Worm (Caenorhabditis elegans) whole organism, L1 larva: ENCODE data around the gene C08F1.10.
A peak's percentile ranks its signal among the peaks of the same experiment; 100 is the strongest.

Source experiments
- C04F5.9 ChIP-seq: sonication (generic microtip); optimal IDR thresholded peaks from 2 replicates; lab custom pipeline; 2016; ENCODE audit warnings: missing genetic modification characterization, missing compliant biosample characterization
- aha-1 ChIP-seq: fragments of 150-350 bp; optimal IDR thresholded peaks from 2 replicates; lab custom pipeline; 2014; ENCODE audit warnings: missing biosample characterization, missing genetic modification characterization
- alr-1 ChIP-seq: fragments of 200-800 bp; sonication (Bioruptor generic); optimal IDR thresholded peaks from 2 replicates; lab custom pipeline; 2018; ENCODE audit warnings: borderline replicate concordance, mild to moderate bottlenecking, missing genetic modification characterization, missing compliant biosample characterization
- aly-2 ChIP-seq: fragments of 150-350 bp; optimal IDR thresholded peaks from 2 replicates; lab custom pipeline; 2014; ENCODE audit warnings: missing biosample characterization, missing genetic modification characterization
- ceh-63 ChIP-seq: fragments of 200-800 bp; sonication (Bioruptor generic); optimal IDR thresholded peaks from 2 replicates; lab custom pipeline; 2018; ENCODE audit warnings: mild to moderate bottlenecking, missing genetic modification characterization, missing compliant biosample characterization
- ceh-8 ChIP-seq: fragments of 200-800 bp; sonication (Bioruptor generic); optimal IDR thresholded peaks from 2 replicates; lab custom pipeline; 2018; ENCODE audit warnings: mild to moderate bottlenecking, missing genetic modification characterization, moderate library complexity, missing compliant biosample characterization
- ceh-82 ChIP-seq, 3 experiments: fragments of 150-350 bp in 1 of 3; sonication (generic microtip) in 2 of 3; optimal IDR thresholded peaks; 2 replicates each; lab custom pipeline; 2014 to 2017; ENCODE audit warnings: missing biosample characterization in 3 of 3, missing genetic modification characterization in 3 of 3
- ces-1 ChIP-seq: fragments of 150-350 bp; optimal IDR thresholded peaks from 2 replicates; lab custom pipeline; 2014; ENCODE audit warnings: missing biosample characterization, missing genetic modification reagents, missing genetic modification characterization
- dpl-1 ChIP-seq, 3 experiments: fragments of 150-350 bp in 2 of 3; sonication (generic microtip) in 1 of 3; optimal IDR thresholded peaks; 2 replicates each; lab custom pipeline; 2014 to 2017; ENCODE audit warnings: missing biosample characterization in 3 of 3, missing genetic modification characterization in 3 of 3, missing genetic modification reagents in 3 of 3
- dsc-1 ChIP-seq: sonication (generic microtip); optimal IDR thresholded peaks from 2 replicates; lab custom pipeline; 2016; ENCODE audit warnings: mild to moderate bottlenecking, missing genetic modification characterization, missing compliant biosample characterization
- efl-3 ChIP-seq: fragments of 200-800 bp; sonication (Bioruptor generic); optimal IDR thresholded peaks from 2 replicates; lab custom pipeline; 2018; ENCODE audit warnings: mild to moderate bottlenecking, missing genetic modification characterization, missing compliant biosample characterization
- egl-13 ChIP-seq: sonication (generic microtip); optimal IDR thresholded peaks from 2 replicates; lab custom pipeline; 2016; ENCODE audit warnings: missing genotype, missing genetic modification reagents, missing genetic modification characterization, missing compliant biosample characterization
- egl-27 ChIP-seq, 2 experiments: fragments of 150-350 bp in 1 of 2; sonication (generic microtip); optimal IDR thresholded peaks; 3 replicates each; lab custom pipeline; 2017 to 2018; ENCODE audit warnings: missing biosample characterization in 2 of 2, missing genetic modification characterization in 2 of 2, missing genetic modification reagents in 2 of 2
- fkh-4 ChIP-seq: sonication (generic microtip); optimal IDR thresholded peaks from 2 replicates; lab custom pipeline; 2016; ENCODE audit warnings: missing compliant biosample characterization, missing genetic modification characterization, borderline replicate concordance
- fkh-8 ChIP-seq: sonication (generic microtip); optimal IDR thresholded peaks from 2 replicates; lab custom pipeline; 2016; ENCODE audit warnings: mild to moderate bottlenecking, missing genetic modification characterization, missing compliant biosample characterization
- fos-1 ChIP-seq: fragments of 150-350 bp; optimal IDR thresholded peaks from 2 replicates; lab custom pipeline; 2014; ENCODE audit warnings: missing biosample characterization, missing genetic modification characterization
- grh-1 ChIP-seq: fragments of 200-800 bp; sonication (Bioruptor generic); IDR thresholded peaks from 2 replicates; pipeline ENCODE4 v1.3.6; 2022; ENCODE audit warnings: missing genetic modification reagents, missing genetic modification characterization, missing compliant biosample characterization
- hlh-4 ChIP-seq: sonication (generic microtip); optimal IDR thresholded peaks from 2 replicates; lab custom pipeline; 2016; ENCODE audit warnings: mild to moderate bottlenecking, missing genetic modification characterization, missing compliant biosample characterization
- isw-1 ChIP-seq: fragments of 200-800 bp; sonication (Bioruptor generic); IDR thresholded peaks from 2 replicates; pipeline ENCODE4 v1.3.6; 2022; ENCODE audit warnings: missing genetic modification characterization, missing compliant biosample characterization
- lin-13 ChIP-seq: fragments of 150-350 bp; optimal IDR thresholded peaks from 2 replicates; lab custom pipeline; 2014; ENCODE audit warnings: missing biosample characterization, missing genetic modification reagents, missing genetic modification characterization
- lin-35 ChIP-seq, 2 experiments: fragments of 150-350 bp; optimal IDR thresholded peaks; 2 replicates each; lab custom pipeline; 2014; ENCODE audit warnings: missing biosample characterization in 2 of 2, missing genetic modification characterization in 2 of 2, missing genetic modification reagents in 2 of 2
- lsy-2 ChIP-seq, 2 experiments: fragments of 150-350 bp; optimal IDR thresholded peaks; 2 replicates each; lab custom pipeline; 2014; ENCODE audit warnings: missing biosample characterization in 2 of 2, missing genetic modification characterization in 2 of 2
- mab-9 ChIP-seq: fragments of 200-800 bp; sonication (Bioruptor generic); IDR thresholded peaks from 2 replicates; pipeline ENCODE4 v1.3.6; 2022; ENCODE audit warnings: missing genetic modification reagents, missing genetic modification characterization, missing compliant biosample characterization
- mep-1 ChIP-seq: fragments of 150-350 bp; optimal IDR thresholded peaks from 2 replicates; lab custom pipeline; 2014; ENCODE audit warnings: missing biosample characterization, missing genetic modification characterization
- nhr-11 ChIP-seq: fragments of 150-350 bp; optimal IDR thresholded peaks from 2 replicates; lab custom pipeline; 2014; ENCODE audit warnings: missing biosample characterization, missing genetic modification characterization
- nhr-47 ChIP-seq: sonication (generic microtip); optimal IDR thresholded peaks from 2 replicates; lab custom pipeline; 2016; ENCODE audit warnings: mild to moderate bottlenecking, missing genetic modification characterization, moderate library complexity, missing compliant biosample characterization
- nhr-71 ChIP-seq: sonication (generic microtip); optimal IDR thresholded peaks from 2 replicates; lab custom pipeline; 2016; ENCODE audit warnings: mild to moderate bottlenecking, missing genetic modification characterization, moderate library complexity, missing compliant biosample characterization
- nhr-76 ChIP-seq: sonication (generic microtip); optimal IDR thresholded peaks from 2 replicates; lab custom pipeline; 2017; ENCODE audit warnings: missing biosample characterization, missing genetic modification characterization
- nhr-84 ChIP-seq: sonication (generic microtip); optimal IDR thresholded peaks from 2 replicates; lab custom pipeline; 2017; ENCODE audit warnings: missing biosample characterization, missing genetic modification characterization
- rnt-1 ChIP-seq: sonication (generic microtip); optimal IDR thresholded peaks from 2 replicates; lab custom pipeline; 2016; ENCODE audit warnings: mild to moderate bottlenecking, missing genetic modification characterization, moderate library complexity, missing compliant biosample characterization
- snpc-4 ChIP-seq: fragments of 150-350 bp; optimal IDR thresholded peaks from 2 replicates; lab custom pipeline; 2014; ENCODE audit warnings: missing biosample characterization, missing genetic modification characterization
- sptf-1 ChIP-seq: fragments of 150-350 bp; optimal IDR thresholded peaks from 2 replicates; lab custom pipeline; 2014; ENCODE audit warnings: missing biosample characterization, missing genetic modification characterization
- swsn-7 ChIP-seq: sonication (generic microtip); optimal IDR thresholded peaks from 2 replicates; lab custom pipeline; 2016; ENCODE audit warnings: missing genetic modification characterization, missing compliant biosample characterization
- unc-62 ChIP-seq: fragments of 150-350 bp; optimal IDR thresholded peaks from 2 replicates; lab custom pipeline; 2014; ENCODE audit warnings: missing biosample characterization, missing genetic modification reagents, missing genetic modification characterization
- unc-98 ChIP-seq: fragments of 200-800 bp; sonication (Bioruptor generic); IDR thresholded peaks from 2 replicates; pipeline ENCODE4 v1.3.6; 2022; ENCODE audit warnings: missing genetic modification characterization, missing compliant biosample characterization
- vab-15 ChIP-seq: sonication (generic microtip); optimal IDR thresholded peaks from 2 replicates; lab custom pipeline; 2017; ENCODE audit warnings: missing genotype, mild to moderate bottlenecking, missing genetic modification characterization, missing compliant biosample characterization
- zag-1 ChIP-seq: fragments of 150-350 bp; optimal IDR thresholded peaks from 2 replicates; lab custom pipeline; 2014; ENCODE audit warnings: missing biosample characterization, missing genetic modification characterization
- zip-4 ChIP-seq: fragments of 200-800 bp; sonication (Bioruptor generic); optimal IDR thresholded peaks from 2 replicates; lab custom pipeline; 2018; ENCODE audit warnings: mild to moderate bottlenecking, missing genetic modification characterization, moderate library complexity, missing compliant biosample characterization
- ztf-11 ChIP-seq, 2 experiments: sonication (generic microtip); optimal IDR thresholded peaks; 2 replicates each; lab custom pipeline; 2016 to 2017; ENCODE audit warnings: missing genetic modification characterization in 2 of 2, missing biosample characterization in 1 of 2, missing compliant biosample characterization in 1 of 2
- ztf-4 ChIP-seq: fragments of 150-350 bp; optimal IDR thresholded peaks from 2 replicates; lab custom pipeline; 2014; ENCODE audit warnings: missing biosample characterization, missing genetic modification characterization

The C08F1.10 gene

DNA sequence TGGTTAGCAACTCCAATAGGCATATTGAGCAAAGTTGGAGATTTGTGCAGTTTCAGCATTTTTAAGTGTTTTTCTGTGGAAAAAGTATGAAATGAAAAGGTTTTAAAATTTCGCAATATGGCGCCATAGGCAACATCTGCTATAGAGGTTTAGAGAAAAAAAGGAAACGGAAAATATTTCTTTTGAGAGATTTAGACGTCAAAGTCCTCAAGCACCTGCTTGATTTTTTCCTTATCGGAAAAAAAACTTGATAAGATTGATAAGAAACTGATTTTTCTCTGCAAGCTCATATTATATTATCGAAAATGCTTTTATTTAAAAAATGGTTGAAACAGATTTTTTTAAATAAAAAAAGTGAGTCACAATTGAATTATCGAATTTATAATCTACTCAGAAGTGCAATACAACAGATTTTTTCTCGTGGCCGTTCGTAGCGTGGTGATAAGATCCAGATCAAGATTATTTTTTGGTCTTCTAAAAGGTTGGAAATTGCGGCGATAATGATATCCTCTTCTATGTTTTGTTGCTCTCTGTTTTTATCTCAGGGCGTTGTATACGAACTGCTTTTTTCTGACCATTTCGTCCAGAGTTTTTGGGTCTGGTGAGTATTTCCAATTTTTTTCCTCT lies 33.9 kb upstream of the C08F1.10 start, which contains the start of gene fbxc-19 (continued):
- TF ChIP-seq efl-3 (GFP tag; lab: Kevin White, UChicago): no peak
- no peak for TF ChIP-seq nhr-76 (tag; lab: Kevin White, UChicago)
- no peak for TF ChIP-seq unc-98 (GFP tag; lab: Robert Waterston, UW)
- TF ChIP-seq dpl-1 (GFP tag; optimal IDR thresholded peaks at IDR 0.05; lab: Kevin White, UChicago): peak; percentile 56 to 61 (median 61)
- no peak for TF ChIP-seq ceh-63 (GFP tag; lab: Kevin White, UChicago)
- TF ChIP-seq swsn-7 (tag; lab: Kevin White, UChicago): peak; percentile 34
- TF ChIP-seq hlh-4 (tag; lab: Kevin White, UChicago): no peak
- TF ChIP-seq vab-15: no peak
- peak; percentile 58 for TF ChIP-seq rnt-1 (tag; lab: Kevin White, UChicago)
- TF ChIP-seq nhr-47 (tag; lab: Kevin White, UChicago): peak; percentile 59
- no peak for TF ChIP-seq ztf-4
- TF ChIP-seq nhr-71 (tag; lab: Kevin White, UChicago): peak; percentile 72
- no peak for TF ChIP-seq fkh-8
- TF ChIP-seq alr-1 (tag; lab: Kevin White, UChicago): no peak
- TF ChIP-seq aly-2 (tag; lab: Kevin White, UChicago): no peak
- TF ChIP-seq lsy-2 (tag; optimal IDR thresholded peaks at IDR 0.05; lab: Kevin White, UChicago): peak; percentile 67 to 79
- peak; percentile 63 for TF ChIP-seq nhr-11 (tag; lab: Kevin White, UChicago)
- TF ChIP-seq sptf-1 (tag; lab: Kevin White, UChicago): no peak
- no peak for TF ChIP-seq grh-1
- peak; percentile 40 for TF ChIP-seq lin-13 (GFP tag; lab: Kevin White, UChicago)
- TF ChIP-seq mab-9 (GFP tag; lab: Robert Waterston, UW): no peak
- TF ChIP-seq ztf-11 (tag; optimal IDR thresholded peaks at IDR 0.05; lab: Kevin White, UChicago): no peak
- TF ChIP-seq zip-4 (GFP tag; lab: Kevin White, UChicago): peak; percentile 98
- no peak for TF ChIP-seq nhr-84 (tag; lab: Kevin White, UChicago)
- TF ChIP-seq ceh-82 (tag; optimal IDR thresholded peaks at IDR 0.05; lab: Kevin White, UChicago): peak; percentile 7 to 59 (median 30)
- no peak for TF ChIP-seq egl-13 (tag; lab: Kevin White, UChicago)
- TF ChIP-seq mep-1: peak; percentile 58
- peak; percentile 45 for TF ChIP-seq snpc-4 (tag; lab: Kevin White, UChicago)
- TF ChIP-seq aha-1: no peak
- TF ChIP-seq ces-1 (GFP tag; lab: Kevin White, UChicago): no peak
- no peak for TF ChIP-seq isw-1
- no peak for TF ChIP-seq fkh-4 (tag; lab: Kevin White, UChicago)

DNA sequence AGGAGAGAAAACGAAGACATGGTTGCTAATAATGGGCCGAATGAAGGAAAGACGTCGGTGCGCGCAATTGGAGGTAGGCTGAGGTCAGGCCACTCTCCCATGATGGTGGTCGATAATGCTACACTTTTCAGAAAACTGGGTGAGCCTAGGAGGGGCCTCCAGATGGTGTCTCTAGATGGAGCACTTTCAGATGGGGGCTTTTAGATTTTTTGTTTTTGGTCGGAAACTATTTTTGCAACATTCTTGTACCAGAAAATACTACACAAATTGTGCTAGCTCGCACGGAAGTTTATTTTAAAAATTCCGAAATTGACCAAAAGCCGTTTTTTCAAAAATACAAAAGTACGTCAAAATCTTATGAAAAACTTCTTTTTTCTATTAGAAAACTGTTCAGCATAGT lies 32.2 kb upstream of the C08F1.10 start, which contains the start of gene fbxb-10:
TSS of gene fbxb-10 (minus strand) at position 101 of the 400 bp plus-strand sequence.
- TF ChIP-seq egl-27 (tag; optimal IDR thresholded peaks at IDR 0.05; lab: Kevin White, UChicago) (no peak), unc-62 (GFP tag; lab: Kevin White, UChicago) (no peak), dsc-1 (tag; lab: Kevin White, UChicago) (no peak), ceh-8 (no peak), isw-1 (no peak), egl-13 (tag; lab: Kevin White, UChicago) (no peak), C04F5.9 (tag; lab: Kevin White, UChicago) (no peak), swsn-7 (tag; lab: Kevin White, UChicago) (no peak), aha-1 (no peak), lin-35 (GFP tag; optimal IDR thresholded peaks at IDR 0.05; lab: Kevin White, UChicago) (no peak), fos-1 (tag; lab: Kevin White, UChicago) (no peak), rnt-1 (tag; lab: Kevin White, UChicago) (no peak), zag-1 (no peak)
